Fruit fly (Drosophila melanogaster) whole organism, larva: Measurements from ENCODE around the gene Mvd.

Source experiments
- noc ChIP-seq: fragments of 200-800 bp; sonication (Bioruptor generic); optimal IDR thresholded peaks from 3 replicates; lab custom pipeline; 2019; ENCODE audit warnings: missing biosample characterization, mild to moderate bottlenecking, missing genetic modification characterization, moderate library complexity

Gene Mvd

dm6 chrX:15748945-15749344, at the start of gene Mvd:
Gene Mvd, plus strand, starts transcription at chrX:15749166.
- no peak for TF ChIP-seq noc (tag; lab: Kevin White, UChicago)

- TF ChIP-seq noc (tag; lab: Kevin White, UChicago), result no peak
Measured at dm6 chrX:15701047-15701446, 47.9 kb upstream of the Mvd start, which contains the start of gene CG9240. Gene CG9240, minus strand, starts transcription at chrX:15701259.

- peak; percentile 38 for TF ChIP-seq noc (tag; lab: Kevin White, UChicago)
Measured at dm6 chrX:15703720-15704206, 45.2 kb upstream of the Mvd start, which contains the start of the genes Pis and Hap40. Gene Pis, minus strand, starts transcription at chrX:15703770. Gene Hap40, plus strand, starts transcription at chrX:15704125.

- no peak for TF ChIP-seq noc (tag; lab: Kevin White, UChicago)
Measured at dm6 chrX:15709624-15709983, 39.4 kb upstream of the Mvd start.

- no peak for TF ChIP-seq noc (tag; lab: Kevin White, UChicago)
Measured at dm6 chrX:15709984-15710750, 38.8 kb upstream of the Mvd start, which contains the start of the genes CG9281 and CG15601. Gene CG9281, minus strand, starts transcription at chrX:15710539. Gene CG15601, plus strand, starts transcription at chrX:15710647.

dm6 chrX:15710751-15711179, 38.2 kb upstream of the Mvd start:
- TF ChIP-seq noc (tag; lab: Kevin White, UChicago), result no peak

dm6 chrX:15712409-15712808, 36.6 kb upstream of the Mvd start, which contains the start of gene HUWE1:
Gene HUWE1, plus strand, starts transcription at chrX:15712628.
- TF ChIP-seq noc (tag; lab: Kevin White, UChicago), result no peak

- no peak for TF ChIP-seq noc (tag; lab: Kevin White, UChicago)
Measured at dm6 chrX:15731968-15732367, 17.0 kb upstream of the Mvd start, which contains the start of gene CG8191. Gene CG8191, plus strand, starts transcription at chrX:15732178.

dm6 chrX:15733192-15733892, 15.6 kb upstream of the Mvd start:
- TF ChIP-seq noc (tag; lab: Kevin White, UChicago), result no peak

- peak; percentile 76 for TF ChIP-seq noc (tag; lab: Kevin White, UChicago)
Measured at dm6 chrX:15733995-15734394, 15.0 kb upstream of the Mvd start, which contains the start of the genes CG12379 and MagR. Gene CG12379, minus strand, starts transcription at chrX:15733996. Gene MagR, plus strand, starts transcription at chrX:15734270.

- TF ChIP-seq noc (tag; lab: Kevin White, UChicago), result no peak
Measured at dm6 chrX:15737110-15737509, 11.9 kb upstream of the Mvd start, which contains the start of gene Arp6. Gene Arp6, minus strand, starts transcription at chrX:15737120.

- peak; percentile 63 for TF ChIP-seq noc (tag; lab: Kevin White, UChicago)
Measured at dm6 chrX:15738890-15739550, 9.9 kb upstream of the Mvd start, which contains the start of the genes CG11679 and CG8206. Gene CG11679, minus strand, starts transcription at chrX:15738954. Gene CG8206, plus strand, starts transcription at chrX:15739230.

- TF ChIP-seq noc (tag; lab: Kevin White, UChicago), result peak; percentile 91
Measured at dm6 chrX:15740288-15740726, 8.7 kb upstream of the Mvd start.

dm6 chrX:15740881-15741280, 8.1 kb upstream of the Mvd start:
- peak; percentile 25 for TF ChIP-seq noc (tag; lab: Kevin White, UChicago)
